Worm (Caenorhabditis elegans) whole organism, L1 larva: ENCODE data around the gene cky-1.

Experiments used
- F16B12.6 ChIP-seq: fragments of 150-350 bp; optimal IDR thresholded peaks from 2 replicates; lab custom pipeline; 2014; ENCODE audit warnings: missing biosample characterization, missing genetic modification characterization
- aly-2 ChIP-seq: fragments of 150-350 bp; optimal IDR thresholded peaks from 2 replicates; lab custom pipeline; 2014; ENCODE audit warnings: missing biosample characterization, missing genetic modification characterization
- dpl-1 ChIP-seq, 3 experiments: fragments of 150-350 bp in 2 of 3; sonication (generic microtip) in 1 of 3; optimal IDR thresholded peaks; 2 replicates each; lab custom pipeline; 2014 to 2017; ENCODE audit warnings: missing biosample characterization in 3 of 3, missing genetic modification characterization in 3 of 3, missing genetic modification reagents in 3 of 3
- efl-1 ChIP-seq, 4 experiments: fragments of 150-350 bp; optimal IDR thresholded peaks in 3 of 4; peaks in 1 of 4; 1 replicate in 1 of 4; 2 replicates in 3 of 4; lab custom pipeline; 2014; ENCODE audit warnings: missing biosample characterization in 2 of 4, missing genetic modification characterization in 2 of 4, missing genetic modification reagents in 2 of 4
- egl-27 ChIP-seq, 2 experiments: fragments of 150-350 bp in 1 of 2; sonication (generic microtip); optimal IDR thresholded peaks; 3 replicates each; lab custom pipeline; 2017 to 2018; ENCODE audit warnings: missing biosample characterization in 2 of 2, missing genetic modification characterization in 2 of 2, missing genetic modification reagents in 2 of 2
- elt-3 ChIP-seq, 6 experiments: fragments of 150-350 bp in 1 of 6; sonication (generic microtip); optimal IDR thresholded peaks; 2 replicates each; lab custom pipeline; 2017 to 2018; ENCODE audit warnings: missing biosample characterization in 6 of 6, missing genetic modification characterization in 6 of 6, inconsistent platforms in 1 of 6
- fkh-10 ChIP-seq: sonication (generic microtip); optimal IDR thresholded peaks from 2 replicates; lab custom pipeline; 2017; ENCODE audit warnings: missing biosample characterization, missing genetic modification reagents, missing genetic modification characterization
- fos-1 ChIP-seq: fragments of 150-350 bp; optimal IDR thresholded peaks from 2 replicates; lab custom pipeline; 2014; ENCODE audit warnings: missing biosample characterization, missing genetic modification characterization
- nhr-12 ChIP-seq: sonication (generic microtip); optimal IDR thresholded peaks from 2 replicates; lab custom pipeline; 2017; ENCODE audit warnings: missing biosample characterization, missing genetic modification characterization
- snpc-4 ChIP-seq: fragments of 150-350 bp; optimal IDR thresholded peaks from 2 replicates; lab custom pipeline; 2014; ENCODE audit warnings: missing biosample characterization, missing genetic modification characterization
- xbp-1 ChIP-seq: sonication (generic microtip); optimal IDR thresholded peaks from 2 replicates; lab custom pipeline; 2016; ENCODE audit warnings: missing genetic modification characterization, missing compliant biosample characterization
- ztf-11 ChIP-seq, 2 experiments: sonication (generic microtip); optimal IDR thresholded peaks; 2 replicates each; lab custom pipeline; 2016 to 2017; ENCODE audit warnings: missing genetic modification characterization in 2 of 2, missing biosample characterization in 1 of 2, missing compliant biosample characterization in 1 of 2

- TF ChIP-seq efl-1 (optimal IDR thresholded peaks at IDR 0.05; lab: Kevin White, UChicago) (peak; percentile 12 to 19), efl-1 (GFP tag; optimal IDR thresholded peaks at IDR 0.05 in 1 of 2; lab: Kevin White, UChicago) (peak in 1 of 2 experiments; percentile 25), egl-27 (tag; optimal IDR thresholded peaks at IDR 0.05; lab: Kevin White, UChicago) (no peak), xbp-1 (tag; lab: Kevin White, UChicago) (no peak), elt-3 (tag; optimal IDR thresholded peaks at IDR 0.05; lab: Kevin White, UChicago) (no peak), nhr-12 (tag; lab: Kevin White, UChicago) (no peak), aly-2 (tag; lab: Kevin White, UChicago) (no peak), ztf-11 (tag; optimal IDR thresholded peaks at IDR 0.05; lab: Kevin White, UChicago) (no peak), snpc-4 (tag; lab: Kevin White, UChicago) (peak; percentile 16), dpl-1 (GFP tag; optimal IDR thresholded peaks at IDR 0.05; lab: Kevin White, UChicago) (peak in 2 of 3 experiments; percentile 7 to 51), F16B12.6 (tag; lab: Kevin White, UChicago) (no peak), fkh-10 (GFP tag; lab: Kevin White, UChicago) (no peak), fos-1 (peak; percentile 49)
These were observed 39.1 kb upstream of the cky-1 start, which contains the start of gene istr-1 for ce11 chrV:12697364-12697901.
